Comparison of ENCODE assay signal across 1 fruit fly cellular context in the genomic region with DNA sequence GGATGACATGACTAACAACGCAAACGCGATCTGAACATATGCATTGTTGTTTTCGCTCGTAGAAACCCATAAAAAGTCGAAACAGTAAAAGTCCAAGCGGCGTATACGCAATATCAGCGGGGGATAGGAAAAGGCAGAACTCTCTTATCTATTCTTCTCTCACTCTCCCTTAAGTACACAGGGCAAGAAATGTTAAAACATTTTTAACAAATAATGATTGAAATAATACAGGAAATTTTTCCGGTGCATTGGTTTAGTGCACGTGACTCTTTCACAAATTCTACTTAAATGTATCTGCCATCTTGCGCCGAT.
TF ChIP-seq lines count a peak whose summit lies in the region.

No protein-coding gene starts in this region.

TF ChIP-seq in whole organism, embryonic, 481 proteins besides CTCF, POLR2A, EP300 and RAD21 (continued from another document):
- TF ChIP-seq CG14965 (GFP tag; optimal IDR thresholded peaks at IDR 0.05; lab: Kevin White, UChicago; ENCODE audit: borderline replicate concordance), result no peak
- TF ChIP-seq sug (tag; optimal IDR thresholded peaks at IDR 0.05; lab: Kevin White, UChicago), result peak; percentile 33
- no peak for TF ChIP-seq CG10565 (GFP tag; optimal IDR thresholded peaks at IDR 0.05; lab: Kevin White, UChicago)
- no peak for TF ChIP-seq mam (GFP tag; optimal IDR thresholded peaks at IDR 0.05; lab: Kevin White, UChicago)
- no peak for TF ChIP-seq CG13287 (GFP tag; IDR thresholded peaks at IDR 0.05; lab: Robert Waterston, UW; ENCODE audit: partially characterized antibody)
- no peak for TF ChIP-seq Hsf (GFP tag; optimal IDR thresholded peaks at IDR 0.05; lab: Kevin White, UChicago)
- no peak for TF ChIP-seq CG34224 (GFP tag; IDR thresholded peaks at IDR 0.05; lab: Robert Waterston, UW; ENCODE audit: partially characterized antibody)
- TF ChIP-seq sisA (GFP tag; IDR thresholded peaks at IDR 0.05; lab: Robert Waterston, UW), result no peak
- no peak for TF ChIP-seq en (GFP tag; optimal IDR thresholded peaks at IDR 0.05; lab: Kevin White, UChicago)
- peak; percentile 10 for TF ChIP-seq HHEX (GFP tag; optimal IDR thresholded peaks at IDR 0.05; lab: Kevin White, UChicago)
- TF ChIP-seq CG16779 (GFP tag; IDR thresholded peaks at IDR 0.05; lab: Robert Waterston, UW), result no peak
- TF ChIP-seq CG9215 (GFP tag; IDR thresholded peaks at IDR 0.05; lab: Robert Waterston, UW), result no peak
- no peak for TF ChIP-seq CG17361 (GFP tag; IDR thresholded peaks at IDR 0.05; lab: Robert Waterston, UW)
- TF ChIP-seq inv (GFP tag; IDR thresholded peaks at IDR 0.05; lab: Robert Waterston, UW; ENCODE audit: partially characterized antibody), result no peak
- TF ChIP-seq CG15696 (tag; optimal IDR thresholded peaks at IDR 0.05; lab: Kevin White, UChicago), result no peak
- TF ChIP-seq E2f2 (GFP tag; IDR thresholded peaks at IDR 0.05; lab: Robert Waterston, UW), result no peak
- 0 out of 2 replicates have a peak, but pooled peaks have one; percentile 14 for TF ChIP-seq CG7372 (GFP tag; IDR thresholded peaks at IDR 0.05; lab: Robert Waterston, UW)
- peak; percentile 12 for TF ChIP-seq Blimp-1 (GFP tag; optimal IDR thresholded peaks at IDR 0.05; lab: Kevin White, UChicago)
- no peak for TF ChIP-seq stc (GFP tag; IDR thresholded peaks at IDR 0.05; lab: Robert Waterston, UW)
- TF ChIP-seq Hey (tag; optimal IDR thresholded peaks at IDR 0.05; lab: Kevin White, UChicago), result no peak
- no peak for TF ChIP-seq Awh (GFP tag; IDR thresholded peaks at IDR 0.05; lab: Robert Waterston, UW)
- TF ChIP-seq vfl (GFP tag; optimal IDR thresholded peaks at IDR 0.05; lab: Kevin White, UChicago), result no peak
- TF ChIP-seq gro (GFP tag; optimal IDR thresholded peaks at IDR 0.05; lab: Kevin White, UChicago), result no peak
- no peak for TF ChIP-seq br (optimal IDR thresholded peaks at IDR 0.05; lab: Kevin White, UChicago)
- TF ChIP-seq CG3847 (GFP tag; IDR thresholded peaks at IDR 0.05; lab: Robert Waterston, UW), result no peak
- no peak for TF ChIP-seq CG12769 (tag; optimal IDR thresholded peaks at IDR 0.05; lab: Kevin White, UChicago)
- TF ChIP-seq D19B (GFP tag; optimal IDR thresholded peaks at IDR 0.05; lab: Kevin White, UChicago), result no peak
- TF ChIP-seq Taf1 (GFP tag; IDR thresholded peaks at IDR 0.05; lab: Robert Waterston, UW), result no peak
- TF ChIP-seq Hand (GFP tag; optimal IDR thresholded peaks at IDR 0.05; lab: Kevin White, UChicago), result no peak
- no peak for TF ChIP-seq D19A (tag; optimal IDR thresholded peaks at IDR 0.05; lab: Kevin White, UChicago)
- TF ChIP-seq CG33213 (GFP tag; optimal IDR thresholded peaks at IDR 0.05; lab: Kevin White, UChicago), result no peak
- TF ChIP-seq cwo (GFP tag; optimal IDR thresholded peaks at IDR 0.05; lab: Kevin White, UChicago), result peak; percentile 19
- no peak for TF ChIP-seq CG1647 (GFP tag; optimal IDR thresholded peaks at IDR 0.05; lab: Kevin White, UChicago)
- no peak for TF ChIP-seq CHES-1-like (GFP tag; optimal IDR thresholded peaks at IDR 0.05; lab: Kevin White, UChicago)
- TF ChIP-seq fu2 (GFP tag; optimal IDR thresholded peaks at IDR 0.05; lab: Kevin White, UChicago), result no peak
- TF ChIP-seq NFAT (GFP tag; IDR thresholded peaks at IDR 0.05; lab: Robert Waterston, UW), result no peak
- TF ChIP-seq Xrp1 (GFP tag; IDR thresholded peaks at IDR 0.05; lab: Robert Waterston, UW), result no peak
- TF ChIP-seq tll (GFP tag; optimal IDR thresholded peaks at IDR 0.05; lab: Kevin White, UChicago), result no peak
- no peak for TF ChIP-seq hbn (GFP tag; IDR thresholded peaks at IDR 0.05; lab: Robert Waterston, UW; ENCODE audit: partially characterized antibody)
- no peak for TF ChIP-seq Dll (GFP tag; IDR thresholded peaks at IDR 0.05; lab: Robert Waterston, UW; ENCODE audit: partially characterized antibody)
- no peak for TF ChIP-seq onecut (GFP tag; IDR thresholded peaks at IDR 0.05; lab: Robert Waterston, UW)
- TF ChIP-seq vvl (GFP tag; IDR thresholded peaks at IDR 0.05; lab: Robert Waterston, UW), result no peak
- peak in 1 of 2 experiments; percentile 1 for TF ChIP-seq Pdp1 (GFP tag; optimal IDR thresholded peaks at IDR 0.05; lab: Kevin White, UChicago)
- peak; percentile 3 for TF ChIP-seq MTF-1 (GFP tag; optimal IDR thresholded peaks at IDR 0.05; lab: Kevin White, UChicago; ENCODE audit: borderline replicate concordance)
- no peak for TF ChIP-seq ftz-f1 (GFP tag; optimal IDR thresholded peaks at IDR 0.05; lab: Kevin White, UChicago)
- TF ChIP-seq CG9817 (tag; optimal IDR thresholded peaks at IDR 0.05; lab: Kevin White, UChicago), result no peak
- no peak for TF ChIP-seq Dek (tag; optimal IDR thresholded peaks at IDR 0.05; lab: Kevin White, UChicago)
- TF ChIP-seq stwl (tag; optimal IDR thresholded peaks at IDR 0.05; lab: Kevin White, UChicago), result no peak
- TF ChIP-seq Mad (GFP tag; optimal IDR thresholded peaks at IDR 0.05; lab: Kevin White, UChicago), result no peak
- TF ChIP-seq CG18599 (GFP tag; optimal IDR thresholded peaks at IDR 0.05; lab: Kevin White, UChicago), result no peak
- TF ChIP-seq peb (GFP tag; IDR thresholded peaks at IDR 0.05; lab: Robert Waterston, UW), result no peak
- peak; percentile 46; the same call in 1 of the 2 replicates for TF ChIP-seq crol (GFP tag; IDR thresholded peaks at IDR 0.05; lab: Robert Waterston, UW)
- no peak for TF ChIP-seq lola (GFP tag; optimal IDR thresholded peaks at IDR 0.05; lab: Kevin White, UChicago)
- TF ChIP-seq unpg (GFP tag; optimal IDR thresholded peaks at IDR 0.05; lab: Kevin White, UChicago), result no peak
- no peak for TF ChIP-seq CG10321 (GFP tag; IDR thresholded peaks at IDR 0.05; lab: Robert Waterston, UW)
- no peak for TF ChIP-seq CG2129 (GFP tag; IDR thresholded peaks at IDR 0.05; lab: Robert Waterston, UW; ENCODE audit: partially characterized antibody)
- TF ChIP-seq CG4404 (GFP tag; IDR thresholded peaks at IDR 0.05; lab: Robert Waterston, UW), result no peak
- TF ChIP-seq bowl (GFP tag; IDR thresholded peaks at IDR 0.05; lab: Robert Waterston, UW), result no peak
- no peak for TF ChIP-seq CG16813 (GFP tag; IDR thresholded peaks at IDR 0.05; lab: Robert Waterston, UW; ENCODE audit: partially characterized antibody)
- TF ChIP-seq CG2199 (GFP tag; IDR thresholded peaks at IDR 0.05; lab: Robert Waterston, UW), result peak; percentile 49; the same call in 1 of the 3 replicates
- no peak for TF ChIP-seq CG6854 (GFP tag; optimal IDR thresholded peaks at IDR 0.05; lab: Kevin White, UChicago)
- TF ChIP-seq zfh2 (GFP tag; optimal IDR thresholded peaks at IDR 0.05; lab: Kevin White, UChicago), result no peak
- no peak for TF ChIP-seq CG31365 (tag; optimal IDR thresholded peaks at IDR 0.05; lab: Kevin White, UChicago)
- no peak for TF ChIP-seq pita (GFP tag; optimal IDR thresholded peaks at IDR 0.05; lab: Kevin White, UChicago)
- no peak for TF ChIP-seq CG1024 (GFP tag; IDR thresholded peaks at IDR 0.05; lab: Robert Waterston, UW)
- TF ChIP-seq Sox102F (GFP tag; optimal IDR thresholded peaks at IDR 0.05; lab: Kevin White, UChicago), result no peak
- peak in 1 of 2 experiments; percentile 74 for TF ChIP-seq Trl (optimal IDR thresholded peaks at IDR 0.05; lab: Kevin White, UChicago)
- TF ChIP-seq Trl (GFP tag; optimal IDR thresholded peaks at IDR 0.05; lab: Kevin White, UChicago), result no peak
- peak; percentile 4 for TF ChIP-seq Asciz (GFP tag; optimal IDR thresholded peaks at IDR 0.05; lab: Kevin White, UChicago)
- no peak for TF ChIP-seq CG3065 (GFP tag; optimal IDR thresholded peaks at IDR 0.05; lab: Kevin White, UChicago)
- no peak for TF ChIP-seq sens-2 (GFP tag; IDR thresholded peaks at IDR 0.05; lab: Robert Waterston, UW)
- TF ChIP-seq trem (tag; optimal IDR thresholded peaks at IDR 0.05; lab: Kevin White, UChicago), result no peak
- no peak for TF ChIP-seq CG8359 (GFP tag; optimal IDR thresholded peaks at IDR 0.05; lab: Kevin White, UChicago; ENCODE audit: borderline replicate concordance)
- TF ChIP-seq Med (GFP tag; lab: Kevin White, UChicago), result peak; percentile 48
- TF ChIP-seq pan (optimal IDR thresholded peaks at IDR 0.05; lab: Kevin White, UChicago), result no peak
- TF ChIP-seq pan (GFP tag; optimal IDR thresholded peaks at IDR 0.05 in 1 of 2, IDR thresholded peaks at IDR 0.05 in 1 of 2), result no peak
- TF ChIP-seq CG13894 (tag; optimal IDR thresholded peaks at IDR 0.05; lab: Kevin White, UChicago), result no peak
- no peak for TF ChIP-seq ap (GFP tag; IDR thresholded peaks at IDR 0.05; lab: Robert Waterston, UW)
- peak; percentile 1 for TF ChIP-seq CG3281 (GFP tag; optimal IDR thresholded peaks at IDR 0.05; lab: Kevin White, UChicago)
